Fruit fly (Drosophila melanogaster): ENCODE data around the gene Meltrin.
A peak's percentile ranks its signal among the peaks of the same experiment; 100 is the strongest.

The Meltrin gene

dm6 chr3R:14654976-14655896 is 41.9 kb downstream of the Meltrin start (continued):
- TF ChIP-seq hb (GFP tag; IDR thresholded peaks at IDR 0.05; ENCODE audit: partially characterized antibody) (no peak), Fer3 (tag; optimal IDR thresholded peaks at IDR 0.05) (peak; percentile 94), knrl (GFP tag; IDR thresholded peaks at IDR 0.05; ENCODE audit: partially characterized antibody) (peak; percentile 59), CG17829 (tag; optimal IDR thresholded peaks at IDR 0.05) (peak; percentile 95), tap (tag; optimal IDR thresholded peaks at IDR 0.05) (peak; percentile 93), kay (GFP tag; optimal IDR thresholded peaks at IDR 0.05) (peak; percentile 87), CG6791 (GFP tag; IDR thresholded peaks at IDR 0.05; ENCODE audit: partially characterized antibody) (peak; percentile 39; the same call in 1 of the 3 replicates), dmrt99B (tag; optimal IDR thresholded peaks at IDR 0.05) (peak; percentile 94), Stat92E (GFP tag; optimal IDR thresholded peaks at IDR 0.05) (peak in 1 of 3 experiments; percentile 66), D19B (GFP tag; optimal IDR thresholded peaks at IDR 0.05) (peak; percentile 77), wor (GFP tag; IDR thresholded peaks at IDR 0.05) (peak; percentile 82), CoRest (tag; optimal IDR thresholded peaks at IDR 0.05) (peak; percentile 95), shn (GFP tag; optimal IDR thresholded peaks at IDR 0.05) (peak; percentile 91), CG4360 (GFP tag; IDR thresholded peaks at IDR 0.05) (peak; percentile 88), zfh2 (GFP tag; optimal IDR thresholded peaks at IDR 0.05) (peak; percentile 92), CG13287 (GFP tag; IDR thresholded peaks at IDR 0.05; ENCODE audit: partially characterized antibody) (peak; percentile 65), mirr (GFP tag; optimal IDR thresholded peaks at IDR 0.05) (peak; percentile 93), p53 (GFP tag; optimal IDR thresholded peaks at IDR 0.05) (peak; percentile 87), CG12071 (GFP tag; optimal IDR thresholded peaks at IDR 0.05) (peak; percentile 91), gsb-n (tag; optimal IDR thresholded peaks at IDR 0.05) (peak; percentile 92), bigmax (GFP tag; optimal IDR thresholded peaks at IDR 0.05) (peak; percentile 56), CG9932 (GFP tag; IDR thresholded peaks at IDR 0.05) (peak; percentile 92), CG1832 (GFP tag; optimal IDR thresholded peaks at IDR 0.05) (no peak), Sox100B (GFP tag; optimal IDR thresholded peaks at IDR 0.05) (peak; percentile 89), CG32532 (GFP tag; IDR thresholded peaks at IDR 0.05) (peak; percentile 95), CG13894 (tag; optimal IDR thresholded peaks at IDR 0.05) (peak; percentile 93), gcm (GFP tag; optimal IDR thresholded peaks at IDR 0.05) (peak; percentile 91), CG6272 (GFP tag; IDR thresholded peaks at IDR 0.05) (peak; percentile 75), CrebB (tag; optimal IDR thresholded peaks at IDR 0.05) (peak; percentile 90), vnd (GFP tag; IDR thresholded peaks at IDR 0.05; ENCODE audit: partially characterized antibody) (no peak; the same call in 2 of the 3 replicates), fd64A (GFP tag; optimal IDR thresholded peaks at IDR 0.05) (peak; percentile 86), crc (GFP tag; optimal IDR thresholded peaks at IDR 0.05) (peak; percentile 86), sens (GFP tag) (peak; percentile 99), sr (GFP tag; IDR thresholded peaks at IDR 0.05) (peak; percentile 70; the same call in 2 of the 3 replicates), CG2202 (tag; optimal IDR thresholded peaks at IDR 0.05) (peak; percentile 87), hkb (optimal IDR thresholded peaks at IDR 0.05) (peak; percentile 1), hkb (GFP tag; IDR thresholded peaks at IDR 0.05) (peak; percentile 93), CG10274 (GFP tag; optimal IDR thresholded peaks at IDR 0.05) (peak; percentile 86), CG14860 (GFP tag; IDR thresholded peaks at IDR 0.05; ENCODE audit: partially characterized antibody) (no peak), CG6175 (GFP tag; IDR thresholded peaks at IDR 0.05) (peak; percentile 88), CG12155 (GFP tag; optimal IDR thresholded peaks at IDR 0.05) (peak; percentile 87), CG11247 (GFP tag; IDR thresholded peaks at IDR 0.05) (peak; percentile 85), CG32772 (GFP tag; IDR thresholded peaks at IDR 0.05) (peak; percentile 86), CG12299 (tag; optimal IDR thresholded peaks at IDR 0.05) (peak; percentile 90), Ets97D (GFP tag; optimal IDR thresholded peaks at IDR 0.05) (peak; percentile 61), Trl (optimal IDR thresholded peaks at IDR 0.05) (peak in 1 of 2 experiments; percentile 69), Trl (GFP tag; optimal IDR thresholded peaks at IDR 0.05) (peak; percentile 94), CG6689 (GFP tag; IDR thresholded peaks at IDR 0.05) (peak; percentile 92)

Measured in whole organism, embryonic.